Fruit fly (Drosophila melanogaster) whole organism, embryonic: Measurements from ENCODE around the gene Gr64a.

ENCODE experiments used
- CG11085 ChIP-seq: fragments of 200-800 bp; sonication (Bioruptor generic); IDR thresholded peaks from 2 replicates; pipeline ENCODE4 v1.3.6; 2022; ENCODE audit warnings: missing biosample characterization, missing genetic modification characterization
- CG12071 ChIP-seq: fragments of 200-800 bp; sonication (Bioruptor generic); optimal IDR thresholded peaks from 3 replicates; lab custom pipeline; 2018; ENCODE audit warnings: missing biosample characterization, mild to moderate bottlenecking, missing genetic modification characterization
- CG12299 ChIP-seq: fragments of 200-800 bp; sonication (Bioruptor generic); optimal IDR thresholded peaks from 2 replicates; lab custom pipeline; 2018; ENCODE audit warnings: missing biosample characterization, mild to moderate bottlenecking, missing genetic modification characterization
- CG12391 ChIP-seq: fragments of 200-800 bp; sonication (Bioruptor generic); optimal IDR thresholded peaks from 3 replicates; lab custom pipeline; 2018; ENCODE audit warnings: missing biosample characterization, mild to moderate bottlenecking, missing genetic modification characterization, moderate library complexity
- CG14667 ChIP-seq: fragments of 200-800 bp; sonication (Bioruptor generic); IDR thresholded peaks from 2 replicates; pipeline ENCODE4 v1.3.6; 2022; ENCODE audit warnings: missing biosample characterization, missing genetic modification characterization
- CG1647 ChIP-seq: fragments of 200-800 bp; sonication (Bioruptor generic); optimal IDR thresholded peaks from 3 replicates; lab custom pipeline; 2016; ENCODE audit warnings: missing biosample characterization, missing genetic modification characterization
- CG17385 ChIP-seq: fragments of 200-800 bp; sonication (Bioruptor generic); optimal IDR thresholded peaks from 3 replicates; lab custom pipeline; 2018; ENCODE audit warnings: missing biosample characterization, mild to moderate bottlenecking, missing genetic modification characterization
- CG18011 ChIP-seq: fragments of 200-800 bp; sonication (Bioruptor generic); optimal IDR thresholded peaks from 2 replicates; lab custom pipeline; 2017; ENCODE audit warnings: missing biosample characterization, missing genetic modification characterization, mild to moderate bottlenecking, moderate library complexity, missing genotype
- CG31224 ChIP-seq: fragments of 200-800 bp; sonication (Bioruptor generic); IDR thresholded peaks from 2 replicates; pipeline ENCODE4 v1.3.6; 2022; ENCODE audit warnings: missing biosample characterization, missing genetic modification characterization
- CG31441 ChIP-seq: fragments of 200-800 bp; sonication (Bioruptor generic); IDR thresholded peaks from 2 replicates; pipeline ENCODE4 v1.3.6; 2022; ENCODE audit warnings: missing biosample characterization, missing genetic modification characterization
- CG3407 ChIP-seq: fragments of 200-800 bp; sonication (Bioruptor generic); optimal IDR thresholded peaks from 2 replicates; lab custom pipeline; 2018; ENCODE audit warnings: missing biosample characterization, mild to moderate bottlenecking, missing genetic modification characterization
- CG34422 ChIP-seq: fragments of 200-800 bp; sonication (Bioruptor generic); IDR thresholded peaks from 3 replicates; pipeline ENCODE4 v1.3.6; 2022; ENCODE audit warnings: missing biosample characterization, missing genetic modification characterization
- CG5953 ChIP-seq: fragments of 200-800 bp; sonication (Bioruptor generic); IDR thresholded peaks from 2 replicates; pipeline ENCODE4 v1.3.6; 2022; ENCODE audit warnings: missing biosample characterization, missing genetic modification characterization
- CG7786 ChIP-seq: fragments of 200-800 bp; sonication (Bioruptor generic); optimal IDR thresholded peaks from 2 replicates; lab custom pipeline; 2016; ENCODE audit warnings: missing biosample characterization, missing genetic modification characterization
- CG8089 ChIP-seq: fragments of 200-800 bp; sonication (Bioruptor generic); optimal IDR thresholded peaks from 3 replicates; lab custom pipeline; 2016; ENCODE audit warnings: missing biosample characterization, missing genetic modification characterization
- CG8924 ChIP-seq: fragments of 200-800 bp; optimal IDR thresholded peaks from 3 replicates; lab custom pipeline; 2019; ENCODE audit warnings: missing biosample characterization, mild to moderate bottlenecking, missing genetic modification characterization, moderate library complexity
- Dfd ChIP-seq, 2 experiments: fragments of >200 bp; optimal IDR thresholded peaks; 2 replicates each; lab custom pipeline; 2017; ENCODE audit warnings: missing biosample characterization in 2 of 2, missing genetic modification characterization in 2 of 2
- Doc3 ChIP-seq: fragments of 200-800 bp; sonication (Bioruptor generic); IDR thresholded peaks from 3 replicates; pipeline ENCODE4 v1.3.6; 2022; ENCODE audit warnings: missing biosample characterization, missing genetic modification characterization; ENCODE audit not compliant: partially characterized antibody
- E2f1 ChIP-seq: fragments of 200-800 bp; sonication (Bioruptor generic); IDR thresholded peaks from 2 replicates; pipeline ENCODE4 v1.3.6; 2022; ENCODE audit warnings: missing biosample characterization, missing genetic modification characterization
- Eip74EF ChIP-seq, 2 experiments: fragments of 200-800 bp in 1 of 2; fragments of >200 bp in 1 of 2; sonication (Bioruptor generic) in 1 of 2; optimal IDR thresholded peaks; 2 replicates each; lab custom pipeline; 2017 to 2019; ENCODE audit warnings: missing biosample characterization in 2 of 2, missing genetic modification characterization in 2 of 2, mild to moderate bottlenecking in 1 of 2, moderate library complexity in 1 of 2
- Ets65A ChIP-seq: fragments of 200-800 bp; sonication (Bioruptor generic); peaks from one replicate; lab custom pipeline; 2016; ENCODE audit warnings: missing biosample characterization, missing genetic modification characterization
- Fer2 ChIP-seq: fragments of 200-800 bp; sonication (Bioruptor generic); optimal IDR thresholded peaks from 2 replicates; lab custom pipeline; 2018; ENCODE audit warnings: missing biosample characterization, mild to moderate bottlenecking, missing genetic modification characterization, moderate library complexity
- Hand ChIP-seq: fragments of 200-800 bp; sonication (Bioruptor generic); optimal IDR thresholded peaks from 2 replicates; lab custom pipeline; 2017; ENCODE audit warnings: mild to moderate bottlenecking, missing biosample characterization, missing genetic modification reagents, missing genetic modification characterization
- Lhr ChIP-seq: fragments of 200-800 bp; sonication (Bioruptor generic); optimal IDR thresholded peaks from 3 replicates; lab custom pipeline; 2017; ENCODE audit warnings: mild to moderate bottlenecking, missing biosample characterization, missing genetic modification reagents, missing genetic modification characterization
- Med ChIP-seq: fragments of 200-800 bp; sonication (Bioruptor generic); peaks from one replicate; lab custom pipeline; 2016; ENCODE audit warnings: missing biosample characterization, missing genetic modification characterization, mild to moderate bottlenecking, inconsistent platforms, moderate library complexity
- NC2β ChIP-seq: fragments of 200-800 bp; sonication (Bioruptor generic); optimal IDR thresholded peaks from 2 replicates; lab custom pipeline; 2016; ENCODE audit warnings: missing biosample characterization, missing genetic modification characterization
- Oli ChIP-seq: fragments of 200-800 bp; sonication (Bioruptor generic); optimal IDR thresholded peaks from 2 replicates; lab custom pipeline; 2018; ENCODE audit warnings: missing biosample characterization, mild to moderate bottlenecking, missing genetic modification characterization, moderate library complexity
- PHDP ChIP-seq: fragments of 200-800 bp; sonication (Bioruptor generic); optimal IDR thresholded peaks from 3 replicates; lab custom pipeline; 2018; ENCODE audit warnings: missing biosample characterization, mild to moderate bottlenecking, missing genetic modification characterization, moderate library complexity
- Ravus ChIP-seq: fragments of 200-800 bp; sonication (Bioruptor generic); IDR thresholded peaks from 2 replicates; pipeline ENCODE4 v1.3.6; 2022; ENCODE audit warnings: missing biosample characterization, missing genetic modification characterization
- ac ChIP-seq: fragments of 200-800 bp; sonication (Bioruptor generic); optimal IDR thresholded peaks from 3 replicates; lab custom pipeline; 2017; ENCODE audit warnings: missing biosample characterization, mild to moderate bottlenecking, missing genetic modification characterization
- ara ChIP-seq: fragments of 200-800 bp; sonication (Bioruptor generic); IDR thresholded peaks from 2 replicates; pipeline ENCODE4 v1.3.6; 2022; ENCODE audit warnings: missing biosample characterization, missing genetic modification characterization
- cad ChIP-seq: fragments of >200 bp; optimal IDR thresholded peaks from 2 replicates; lab custom pipeline; 2017; ENCODE audit warnings: missing biosample characterization, missing genetic modification characterization
- ems ChIP-seq: fragments of 200-800 bp; sonication (Bioruptor generic); optimal IDR thresholded peaks from 3 replicates; lab custom pipeline; 2016; ENCODE audit warnings: missing biosample characterization, missing genetic modification characterization
- fd64A ChIP-seq: fragments of 200-800 bp; sonication (Bioruptor generic); optimal IDR thresholded peaks from 3 replicates; lab custom pipeline; 2018; ENCODE audit warnings: missing biosample characterization, mild to moderate bottlenecking, missing genetic modification characterization
- gsb ChIP-seq: fragments of 200-800 bp; sonication (Bioruptor generic); IDR thresholded peaks from 2 replicates; pipeline ENCODE4 v1.3.6; 2022; ENCODE audit warnings: missing biosample characterization, missing genetic modification characterization
- hbn ChIP-seq: fragments of 200-800 bp; sonication (Bioruptor generic); IDR thresholded peaks from 2 replicates; pipeline ENCODE4 v1.3.6; 2022; ENCODE audit warnings: missing biosample characterization, missing genetic modification characterization; ENCODE audit not compliant: partially characterized antibody
- her ChIP-seq: fragments of 200-800 bp; sonication (Bioruptor generic); optimal IDR thresholded peaks from 2 replicates; lab custom pipeline; 2016; ENCODE audit warnings: missing biosample characterization, missing genetic modification characterization
- lilli ChIP-seq: fragments of 200-800 bp; sonication (Bioruptor generic); optimal IDR thresholded peaks from 3 replicates; lab custom pipeline; 2016; ENCODE audit warnings: missing biosample characterization, missing genetic modification characterization
- mam ChIP-seq: fragments of 200-800 bp; sonication (Bioruptor generic); optimal IDR thresholded peaks from 3 replicates; lab custom pipeline; 2016; ENCODE audit warnings: missing biosample characterization, missing genetic modification characterization
- odd ChIP-seq: fragments of 200-800 bp; sonication (Bioruptor generic); optimal IDR thresholded peaks from 2 replicates; lab custom pipeline; 2017; ENCODE audit warnings: missing biosample characterization, mild to moderate bottlenecking, missing genetic modification characterization
- pb ChIP-seq: fragments of 200-800 bp; sonication (Bioruptor generic); optimal IDR thresholded peaks from 3 replicates; lab custom pipeline; 2016; ENCODE audit warnings: missing biosample characterization, missing genetic modification characterization
- prd ChIP-seq, 3 experiments: fragments of >200 bp in 2 of 3; fragments of 200-800 bp in 1 of 3; sonication (Bioruptor generic) in 1 of 3; optimal IDR thresholded peaks in 2 of 3; IDR thresholded peaks in 1 of 3; 2 replicates in 2 of 3; 3 replicates in 1 of 3; pipeline versions ENCODE4 v1.3.6 to Lab custom; 2017 to 2022; ENCODE audit warnings: missing biosample characterization in 1 of 3, missing genetic modification characterization in 1 of 3
- ranshi ChIP-seq: fragments of 200-800 bp; sonication (Bioruptor generic); IDR thresholded peaks from 2 replicates; pipeline ENCODE4 v1.3.6; 2022; ENCODE audit warnings: missing biosample characterization, missing genetic modification characterization
- rib ChIP-seq: fragments of 200-800 bp; sonication (Bioruptor generic); IDR thresholded peaks from 2 replicates; pipeline ENCODE4 v1.3.6; 2022; ENCODE audit warnings: missing biosample characterization, missing genetic modification characterization
- run ChIP-seq: fragments of 200-800 bp; sonication (Bioruptor generic); optimal IDR thresholded peaks from 3 replicates; lab custom pipeline; 2018; ENCODE audit warnings: missing biosample characterization, mild to moderate bottlenecking, missing genetic modification characterization
- sima ChIP-seq: fragments of 200-800 bp; sonication (Bioruptor generic); optimal IDR thresholded peaks from 2 replicates; lab custom pipeline; 2016; ENCODE audit warnings: missing biosample characterization, missing genetic modification characterization
- sna ChIP-seq: fragments of 200-800 bp; sonication (Bioruptor generic); IDR thresholded peaks from 2 replicates; pipeline ENCODE4 v1.3.6; 2022; ENCODE audit warnings: missing biosample characterization, missing genetic modification characterization; ENCODE audit not compliant: partially characterized antibody
- sug ChIP-seq: fragments of 200-800 bp; optimal IDR thresholded peaks from 2 replicates; lab custom pipeline; 2019; ENCODE audit warnings: missing biosample characterization, mild to moderate bottlenecking, missing genetic modification characterization, moderate library complexity
- tgo ChIP-seq: fragments of 200-800 bp; sonication (Bioruptor generic); IDR thresholded peaks from 3 replicates; pipeline ENCODE4 v1.3.6; 2022; ENCODE audit warnings: missing biosample characterization, missing genetic modification characterization
- unc-4 ChIP-seq: fragments of 200-800 bp; sonication (Bioruptor generic); IDR thresholded peaks from 2 replicates; pipeline ENCODE4 v1.3.6; 2022; ENCODE audit warnings: missing biosample characterization, missing genetic modification characterization; ENCODE audit not compliant: partially characterized antibody
- zen ChIP-seq: fragments of 200-800 bp; sonication (Bioruptor generic); optimal IDR thresholded peaks from 3 replicates; lab custom pipeline; 2018; ENCODE audit warnings: missing biosample characterization, mild to moderate bottlenecking, missing genetic modification characterization, moderate library complexity

Gene Gr64a

DNA sequence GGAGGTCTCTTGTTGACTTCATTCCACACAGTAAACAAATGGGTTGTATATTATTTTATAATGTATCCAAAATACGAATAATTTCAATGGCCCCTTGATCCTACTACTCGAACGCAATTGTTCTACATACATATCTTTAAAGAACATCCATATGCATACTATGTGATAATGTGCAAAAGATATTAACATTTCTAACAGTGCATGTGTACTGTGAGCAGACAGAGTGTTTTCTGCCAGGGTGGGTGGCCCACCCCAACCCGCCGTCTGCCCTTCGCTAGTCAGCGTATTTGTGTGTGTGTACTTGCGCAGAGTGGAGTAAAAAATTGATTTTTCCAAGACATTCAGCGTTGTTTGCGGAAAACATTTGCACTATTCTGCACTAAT is 44.4 kb downstream of the Gr64a start (continued):
- TF ChIP-seq CG17385 (GFP tag; lab: Kevin White, UChicago): peak; percentile 5
- no peak for TF ChIP-seq Dfd (GFP tag; optimal IDR thresholded peaks at IDR 0.05; lab: Kevin White, UChicago)
- TF ChIP-seq CG12071 (GFP tag; lab: Kevin White, UChicago): peak; percentile 78
- TF ChIP-seq CG5953 (GFP tag; lab: Robert Waterston, UW): peak; percentile 72; the same call in 1 of the 2 replicates
- no peak for TF ChIP-seq Hand (GFP tag; lab: Kevin White, UChicago)
- peak; percentile 61 for TF ChIP-seq Oli
- TF ChIP-seq lilli (GFP tag; lab: Kevin White, UChicago): peak; percentile 3
- peak; percentile 38; the same call in 1 of the 2 replicates for TF ChIP-seq CG31441 (GFP tag; lab: Robert Waterston, UW)
- TF ChIP-seq hbn (GFP tag; lab: Robert Waterston, UW): no peak
- TF ChIP-seq odd (GFP tag; lab: Kevin White, UChicago): no peak
- TF ChIP-seq CG18011 (GFP tag; lab: Kevin White, UChicago): no peak
- TF ChIP-seq CG8089: no peak
- no peak for TF ChIP-seq Ets65A (GFP tag; lab: Kevin White, UChicago)
- TF ChIP-seq Fer2 (tag; lab: Kevin White, UChicago): no peak
- peak; percentile 90 for TF ChIP-seq Med (GFP tag; lab: Kevin White, UChicago)
- peak; percentile 26 for TF ChIP-seq CG7786 (GFP tag; lab: Kevin White, UChicago)
- no peak for TF ChIP-seq pb (GFP tag; lab: Kevin White, UChicago)
- TF ChIP-seq E2f1 (GFP tag; lab: Robert Waterston, UW): peak; percentile 81
- no peak for TF ChIP-seq sna (GFP tag; lab: Robert Waterston, UW)
- TF ChIP-seq PHDP (tag; lab: Kevin White, UChicago): peak; percentile 69
- TF ChIP-seq fd64A (GFP tag; lab: Kevin White, UChicago): no peak
- no peak for TF ChIP-seq ac
- no peak for TF ChIP-seq prd (optimal IDR thresholded peaks at IDR 0.05; lab: Kevin White, UChicago)
- peak; percentile 66 for TF ChIP-seq prd (GFP tag; IDR thresholded peaks at IDR 0.05; lab: Robert Waterston, UW)
- peak; percentile 7 for TF ChIP-seq CG1647 (GFP tag; lab: Kevin White, UChicago)
- no peak for TF ChIP-seq CG8924 (tag; lab: Kevin White, UChicago)
- TF ChIP-seq CG34422 (GFP tag; lab: Robert Waterston, UW): peak; percentile 6; the same call in 1 of the 3 replicates
- TF ChIP-seq Lhr: no peak
- TF ChIP-seq NC2β (GFP tag; lab: Kevin White, UChicago): no peak
- TF ChIP-seq CG31224 (GFP tag; lab: Robert Waterston, UW): peak; percentile 61
- 0 out of 2 replicates have a peak, but pooled peaks have one; percentile 10 for TF ChIP-seq rib (GFP tag; lab: Robert Waterston, UW)
- TF ChIP-seq tgo (GFP tag; lab: Robert Waterston, UW): peak; percentile 65
- no peak for TF ChIP-seq unc-4 (GFP tag; lab: Robert Waterston, UW)
- TF ChIP-seq CG12391: peak; percentile 55
- peak; percentile 32 for TF ChIP-seq CG12299 (tag; lab: Kevin White, UChicago)
- no peak for TF ChIP-seq ems
- no peak for TF ChIP-seq CG11085
- TF ChIP-seq sug (tag; lab: Kevin White, UChicago): no peak
- TF ChIP-seq Doc3 (GFP tag; lab: Robert Waterston, UW): no peak
- no peak for TF ChIP-seq Eip74EF (GFP tag; optimal IDR thresholded peaks at IDR 0.05; lab: Kevin White, UChicago)
- TF ChIP-seq run (tag; lab: Kevin White, UChicago): no peak
- TF ChIP-seq Ravus: peak; percentile 57
- TF ChIP-seq zen: no peak
- TF ChIP-seq ranshi: peak; percentile 83
- TF ChIP-seq cad: no peak
- no peak for TF ChIP-seq her (GFP tag; lab: Kevin White, UChicago)
- TF ChIP-seq CG14667: peak; percentile 67
- TF ChIP-seq sima (GFP tag; lab: Kevin White, UChicago): no peak
- TF ChIP-seq CG3407 (GFP tag; lab: Kevin White, UChicago): no peak
- TF ChIP-seq ara (GFP tag; lab: Robert Waterston, UW): peak; percentile 75
- no peak for TF ChIP-seq mam (GFP tag; lab: Kevin White, UChicago)
- no peak for TF ChIP-seq gsb (GFP tag; lab: Robert Waterston, UW)
